Fruit fly (Drosophila melanogaster): ENCODE results near the gene RhoL.

dm6 chr3R:9550265-9551012 lies 48.1 kb upstream of the RhoL start:
- TF ChIP-seq Sin3A (optimal IDR thresholded peaks at IDR 0.05) (no peak), h (optimal IDR thresholded peaks at IDR 0.05) (no peak), Myc (optimal IDR thresholded peaks at IDR 0.05) (no peak), ttk (optimal IDR thresholded peaks at IDR 0.05) (no peak), psq (optimal IDR thresholded peaks at IDR 0.05) (no peak), insv (optimal IDR thresholded peaks at IDR 0.05) (no peak)

Data from Kc167 (cell line).